Fruit fly (Drosophila melanogaster) whole organism, embryonic: ENCODE results near the gene dj-1beta.

Experiments used
- ATbp ChIP-seq: fragments of 200-800 bp; sonication (Bioruptor generic); optimal IDR thresholded peaks from 2 replicates; lab custom pipeline; 2017; ENCODE audit warnings: missing biosample characterization, mild to moderate bottlenecking, missing genetic modification characterization, missing genetic modification reagents
- BtbVII ChIP-seq: fragments of 200-800 bp; sonication (Bioruptor generic); optimal IDR thresholded peaks from 3 replicates; lab custom pipeline; 2017; ENCODE audit warnings: missing biosample characterization, mild to moderate bottlenecking, missing genetic modification characterization
- Bteb2 ChIP-seq: fragments of 200-800 bp; sonication (Bioruptor generic); optimal IDR thresholded peaks from 2 replicates; lab custom pipeline; 2016; ENCODE audit warnings: missing biosample characterization, missing genetic modification characterization
- CG1024 ChIP-seq: fragments of 200-800 bp; sonication (Bioruptor generic); IDR thresholded peaks from 2 replicates; pipeline ENCODE4 v1.3.6; 2022; ENCODE audit warnings: missing biosample characterization, missing genetic modification characterization
- CG12659 ChIP-seq: fragments of 200-800 bp; sonication (Bioruptor generic); optimal IDR thresholded peaks from 3 replicates; lab custom pipeline; 2017; ENCODE audit warnings: mild to moderate bottlenecking, missing biosample characterization, missing genetic modification reagents, missing genetic modification characterization
- CG14050 ChIP-seq: fragments of 200-800 bp; sonication (Bioruptor generic); IDR thresholded peaks from 3 replicates; pipeline ENCODE4 v1.3.6; 2022; ENCODE audit warnings: missing biosample characterization, missing genetic modification characterization
- CG14965 ChIP-seq: fragments of 200-800 bp; sonication (Bioruptor generic); optimal IDR thresholded peaks from 2 replicates; lab custom pipeline; 2016; ENCODE audit warnings: missing biosample characterization, missing genetic modification characterization, borderline replicate concordance
- CG1603 ChIP-seq: fragments of 200-800 bp; sonication (Bioruptor generic); optimal IDR thresholded peaks from 2 replicates; lab custom pipeline; 2019; ENCODE audit warnings: missing biosample characterization, mild to moderate bottlenecking, missing genetic modification characterization, moderate library complexity
- CG16863 ChIP-seq: fragments of 200-800 bp; sonication (Bioruptor generic); optimal IDR thresholded peaks from 3 replicates; lab custom pipeline; 2016; ENCODE audit warnings: missing biosample characterization, missing genetic modification characterization
- CG1792 ChIP-seq: fragments of 200-800 bp; sonication (Bioruptor generic); optimal IDR thresholded peaks from 2 replicates; lab custom pipeline; 2016; ENCODE audit warnings: missing biosample characterization, missing genetic modification characterization
- CG18262 ChIP-seq: fragments of 200-800 bp; optimal IDR thresholded peaks from 3 replicates; lab custom pipeline; 2019; ENCODE audit warnings: missing biosample characterization, mild to moderate bottlenecking, missing genetic modification characterization, moderate library complexity
- CG30403 ChIP-seq: fragments of 200-800 bp; sonication (Bioruptor generic); optimal IDR thresholded peaks from 3 replicates; lab custom pipeline; 2016; ENCODE audit warnings: missing biosample characterization, missing genetic modification characterization
- CG4730 ChIP-seq: fragments of 200-800 bp; sonication (Bioruptor generic); IDR thresholded peaks from 2 replicates; pipeline ENCODE4 v1.3.6; 2022; ENCODE audit warnings: missing biosample characterization, missing genetic modification characterization
- CG6175 ChIP-seq: fragments of 200-800 bp; sonication (Bioruptor generic); IDR thresholded peaks from 3 replicates; pipeline ENCODE4 v1.3.6; 2022; ENCODE audit warnings: missing biosample characterization, missing genetic modification characterization
- CG6683 ChIP-seq: fragments of 200-800 bp; sonication (Bioruptor generic); optimal IDR thresholded peaks from 2 replicates; lab custom pipeline; 2017; ENCODE audit warnings: missing biosample characterization, mild to moderate bottlenecking, missing genetic modification characterization, missing genetic modification reagents
- CG6689 ChIP-seq: fragments of 200-800 bp; sonication (Bioruptor generic); IDR thresholded peaks from 2 replicates; pipeline ENCODE4 v1.3.6; 2022; ENCODE audit warnings: missing biosample characterization, missing genetic modification characterization
- CG7271 ChIP-seq: fragments of 200-800 bp; sonication (Bioruptor generic); optimal IDR thresholded peaks from 2 replicates; lab custom pipeline; 2018; ENCODE audit warnings: missing biosample characterization, mild to moderate bottlenecking, missing genetic modification characterization, moderate library complexity
- CG9876 ChIP-seq: fragments of 200-800 bp; sonication (Bioruptor generic); optimal IDR thresholded peaks from 2 replicates; lab custom pipeline; 2016; ENCODE audit warnings: missing biosample characterization, missing genetic modification characterization
- CG9932 ChIP-seq: fragments of 200-800 bp; sonication (Bioruptor generic); IDR thresholded peaks from 2 replicates; pipeline ENCODE4 v1.3.6; 2022; ENCODE audit warnings: missing biosample characterization, missing genetic modification characterization
- E2f2 ChIP-seq: fragments of 200-800 bp; sonication (Bioruptor generic); IDR thresholded peaks from 2 replicates; pipeline ENCODE4 v1.3.6; 2022; ENCODE audit warnings: missing biosample characterization, missing genetic modification characterization
- Ets97D ChIP-seq: fragments of 200-800 bp; sonication (Bioruptor generic); optimal IDR thresholded peaks from 3 replicates; lab custom pipeline; 2016; ENCODE audit warnings: missing biosample characterization, missing genetic modification characterization
- Hand ChIP-seq: fragments of 200-800 bp; sonication (Bioruptor generic); optimal IDR thresholded peaks from 2 replicates; lab custom pipeline; 2017; ENCODE audit warnings: mild to moderate bottlenecking, missing biosample characterization, missing genetic modification reagents, missing genetic modification characterization
- HmgD ChIP-seq: fragments of 200-800 bp; sonication (Bioruptor generic); optimal IDR thresholded peaks from 3 replicates; lab custom pipeline; 2016; ENCODE audit warnings: missing biosample characterization, missing genetic modification characterization
- Hr3 ChIP-seq: fragments of 200-800 bp; sonication (Bioruptor generic); optimal IDR thresholded peaks from 3 replicates; lab custom pipeline; 2016; ENCODE audit warnings: missing biosample characterization, missing genetic modification characterization
- MTF-1 ChIP-seq: fragments of 200-800 bp; sonication (Bioruptor generic); optimal IDR thresholded peaks from 2 replicates; lab custom pipeline; 2018; ENCODE audit warnings: missing biosample characterization, mild to moderate bottlenecking, missing genetic modification characterization, borderline replicate concordance
- NC2β ChIP-seq: fragments of 200-800 bp; sonication (Bioruptor generic); optimal IDR thresholded peaks from 2 replicates; lab custom pipeline; 2016; ENCODE audit warnings: missing biosample characterization, missing genetic modification characterization
- NFAT ChIP-seq: fragments of 200-800 bp; sonication (Bioruptor generic); IDR thresholded peaks from 2 replicates; pipeline ENCODE4 v1.3.6; 2022; ENCODE audit warnings: missing biosample characterization, missing genetic modification characterization
- Rx ChIP-seq: fragments of 200-800 bp; sonication (Bioruptor generic); IDR thresholded peaks from 2 replicates; pipeline ENCODE4 v1.3.6; 2022; ENCODE audit warnings: missing biosample characterization, missing genetic modification characterization
- Taf1 ChIP-seq: fragments of 200-800 bp; sonication (Bioruptor generic); IDR thresholded peaks from 2 replicates; pipeline ENCODE4 v1.3.6; 2022; ENCODE audit warnings: missing biosample characterization, missing genetic modification characterization
- cas ChIP-seq: fragments of 200-800 bp; sonication (Bioruptor generic); IDR thresholded peaks from 2 replicates; pipeline ENCODE4 v1.3.6; 2022; ENCODE audit warnings: missing biosample characterization, missing genetic modification characterization
- ci ChIP-seq: fragments of 200-800 bp; sonication (Bioruptor generic); IDR thresholded peaks from 3 replicates; pipeline ENCODE4 v1.3.6; 2022; ENCODE audit warnings: missing biosample characterization, missing genetic modification characterization
- dmrt99B ChIP-seq: fragments of 200-800 bp; sonication (Bioruptor generic); optimal IDR thresholded peaks from 2 replicates; lab custom pipeline; 2018; ENCODE audit warnings: missing biosample characterization, mild to moderate bottlenecking, missing genetic modification characterization, moderate library complexity
- en ChIP-seq: fragments of 200-800 bp; sonication (Bioruptor generic); optimal IDR thresholded peaks from 2 replicates; lab custom pipeline; 2016; ENCODE audit warnings: missing biosample characterization, missing genetic modification characterization
- fru ChIP-seq: fragments of >200 bp; optimal IDR thresholded peaks from 2 replicates; lab custom pipeline; 2017
- gfzf ChIP-seq: fragments of 200-800 bp; sonication (Bioruptor generic); optimal IDR thresholded peaks from 2 replicates; lab custom pipeline; 2016; ENCODE audit warnings: missing biosample characterization, mild to moderate bottlenecking, missing genetic modification characterization, moderate library complexity
- inv ChIP-seq: fragments of 200-800 bp; sonication (Bioruptor generic); IDR thresholded peaks from 2 replicates; pipeline ENCODE4 v1.3.6; 2022; ENCODE audit warnings: missing biosample characterization, missing genetic modification characterization; ENCODE audit not compliant: partially characterized antibody
- jigr1 ChIP-seq: fragments of 200-800 bp; sonication (Bioruptor generic); IDR thresholded peaks from 3 replicates; pipeline ENCODE4 v1.3.6; 2022; ENCODE audit warnings: missing biosample characterization, missing genetic modification characterization
- knrl ChIP-seq: fragments of 200-800 bp; sonication (Bioruptor generic); IDR thresholded peaks from 3 replicates; pipeline ENCODE4 v1.3.6; 2022; ENCODE audit warnings: missing biosample characterization, missing genetic modification characterization; ENCODE audit not compliant: partially characterized antibody
- lilli ChIP-seq: fragments of 200-800 bp; sonication (Bioruptor generic); optimal IDR thresholded peaks from 3 replicates; lab custom pipeline; 2016; ENCODE audit warnings: missing biosample characterization, missing genetic modification characterization
- maf-S ChIP-seq: fragments of 200-800 bp; sonication (Bioruptor generic); optimal IDR thresholded peaks from 2 replicates; lab custom pipeline; 2016; ENCODE audit warnings: missing biosample characterization, missing genetic modification characterization
- mam ChIP-seq: fragments of 200-800 bp; sonication (Bioruptor generic); optimal IDR thresholded peaks from 3 replicates; lab custom pipeline; 2016; ENCODE audit warnings: missing biosample characterization, missing genetic modification characterization
- otp ChIP-seq: fragments of 200-800 bp; sonication (Bioruptor generic); IDR thresholded peaks from 3 replicates; pipeline ENCODE4, ENCODE4 v1.3.6; 2022; ENCODE audit warnings: missing biosample characterization, missing genetic modification characterization
- pb ChIP-seq: fragments of 200-800 bp; sonication (Bioruptor generic); optimal IDR thresholded peaks from 3 replicates; lab custom pipeline; 2016; ENCODE audit warnings: missing biosample characterization, missing genetic modification characterization
- phol ChIP-seq: fragments of 200-800 bp; sonication (Bioruptor generic); optimal IDR thresholded peaks from 3 replicates; lab custom pipeline; 2018; ENCODE audit warnings: missing biosample characterization, mild to moderate bottlenecking, missing genetic modification characterization, moderate library complexity
- pzg ChIP-seq: fragments of 200-800 bp; sonication (Bioruptor generic); optimal IDR thresholded peaks from 3 replicates; lab custom pipeline; 2018; ENCODE audit warnings: missing biosample characterization, mild to moderate bottlenecking, missing genetic modification characterization, moderate library complexity
- slp2 ChIP-seq: fragments of 200-800 bp; sonication (Bioruptor generic); optimal IDR thresholded peaks from 2 replicates; lab custom pipeline; 2016; ENCODE audit warnings: missing biosample characterization, missing genetic modification characterization
- sqz ChIP-seq: fragments of 200-800 bp; sonication (Bioruptor generic); optimal IDR thresholded peaks from 3 replicates; lab custom pipeline; 2018; ENCODE audit warnings: missing biosample characterization, mild to moderate bottlenecking, missing genetic modification characterization
- stc ChIP-seq: fragments of 200-800 bp; sonication (Bioruptor generic); IDR thresholded peaks from 2 replicates; pipeline ENCODE4 v1.3.6; 2022; ENCODE audit warnings: missing biosample characterization, missing genetic modification characterization
- tin ChIP-seq: fragments of 200-800 bp; sonication (Bioruptor generic); optimal IDR thresholded peaks from 3 replicates; lab custom pipeline; 2016; ENCODE audit warnings: missing biosample characterization, missing genetic modification characterization
- ttk ChIP-seq: fragments of 200-800 bp; sonication (Bioruptor generic); IDR thresholded peaks from 2 replicates; pipeline ENCODE4 v2.1.2; 2022; ENCODE audit warnings: missing biosample characterization, missing genetic modification characterization
- unpg ChIP-seq: fragments of 200-800 bp; sonication (Bioruptor generic); optimal IDR thresholded peaks from 3 replicates; lab custom pipeline; 2018; ENCODE audit warnings: missing biosample characterization, mild to moderate bottlenecking, missing genetic modification characterization, moderate library complexity
- wdn ChIP-seq: fragments of 200-800 bp; sonication (Bioruptor generic); IDR thresholded peaks from 2 replicates; pipeline ENCODE4 v1.3.6; 2022; ENCODE audit warnings: missing biosample characterization, missing genetic modification characterization

dj-1beta gene

DNA sequence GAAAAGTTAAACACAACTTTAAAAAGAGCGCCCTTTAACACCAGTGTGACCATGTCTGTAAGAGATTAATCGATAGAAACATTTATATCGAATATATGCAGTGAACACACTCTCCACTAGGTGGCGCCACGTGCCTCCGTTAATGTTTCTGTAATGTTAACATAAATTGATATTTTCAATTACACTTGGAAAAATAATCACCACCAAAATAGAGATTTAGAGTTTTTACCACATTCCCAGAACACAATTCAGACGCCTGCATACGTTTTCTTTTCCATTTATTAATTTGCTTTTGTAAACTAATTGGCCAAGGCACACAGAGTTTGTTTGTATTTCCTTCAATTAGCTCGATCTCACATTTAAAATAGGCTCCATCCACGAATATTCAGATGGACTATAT is 17.6 kb upstream of the dj-1beta start (continued):
- TF ChIP-seq CG4730 (GFP tag; lab: Robert Waterston, UW), result no peak
- TF ChIP-seq CG9876 (GFP tag; lab: Kevin White, UChicago), result no peak
- TF ChIP-seq jigr1, result no peak
- no peak for TF ChIP-seq pb (GFP tag; lab: Kevin White, UChicago)
- TF ChIP-seq stc, result peak; percentile 76
- peak; percentile 38; the same call in 1 of the 2 replicates for TF ChIP-seq inv (GFP tag; lab: Robert Waterston, UW)
- peak; percentile 71 for TF ChIP-seq CG9932
- TF ChIP-seq unpg, result peak; percentile 62
- TF ChIP-seq CG14965 (GFP tag; lab: Kevin White, UChicago), result no peak
- TF ChIP-seq lilli (GFP tag; lab: Kevin White, UChicago), result peak; percentile 12
- no peak for TF ChIP-seq fru (lab: Kevin White, UChicago)
- no peak for TF ChIP-seq HmgD (GFP tag; lab: Kevin White, UChicago)
- no peak; the same call in 2 of the 3 replicates for TF ChIP-seq CG14050 (GFP tag; lab: Robert Waterston, UW)
- peak; percentile 33 for TF ChIP-seq Ets97D
- TF ChIP-seq maf-S (GFP tag; lab: Kevin White, UChicago), result peak; percentile 25
- TF ChIP-seq CG1024 (GFP tag; lab: Robert Waterston, UW), result peak; percentile 33; the same call in 1 of the 2 replicates
- peak; percentile 2 for TF ChIP-seq Bteb2 (GFP tag; lab: Kevin White, UChicago)
- TF ChIP-seq knrl (GFP tag; lab: Robert Waterston, UW), result peak; percentile 70
- TF ChIP-seq CG18262, result peak; percentile 69
- TF ChIP-seq Hr3 (GFP tag; lab: Kevin White, UChicago), result no peak
- TF ChIP-seq E2f2, result peak; percentile 99
- TF ChIP-seq dmrt99B, result peak; percentile 61
- 0 out of 2 replicates have a peak, but pooled peaks have one; percentile 25 for TF ChIP-seq CG6689 (GFP tag; lab: Robert Waterston, UW)
- no peak for TF ChIP-seq CG6683 (GFP tag; lab: Kevin White, UChicago)
- TF ChIP-seq CG1603 (tag; lab: Kevin White, UChicago), result peak; percentile 30
- no peak for TF ChIP-seq Taf1 (GFP tag; lab: Robert Waterston, UW)
- TF ChIP-seq mam, result peak; percentile 43
- TF ChIP-seq CG16863, result no peak
- TF ChIP-seq CG30403 (GFP tag; lab: Kevin White, UChicago), result peak; percentile 37
- TF ChIP-seq slp2, result peak; percentile 7
- TF ChIP-seq NC2β (GFP tag; lab: Kevin White, UChicago), result peak; percentile 29
- no peak for TF ChIP-seq BtbVII (GFP tag; lab: Kevin White, UChicago)
- peak; percentile 76; the same call in 1 of the 2 replicates for TF ChIP-seq cas (GFP tag; lab: Robert Waterston, UW)
- TF ChIP-seq wdn (GFP tag; lab: Robert Waterston, UW), result peak; percentile 51; the same call in 1 of the 2 replicates
- TF ChIP-seq NFAT (GFP tag; lab: Robert Waterston, UW), result peak; percentile 74
- TF ChIP-seq pzg (GFP tag; lab: Kevin White, UChicago), result peak; percentile 26
- no peak for TF ChIP-seq sqz (GFP tag; lab: Kevin White, UChicago)
- TF ChIP-seq CG6175 (GFP tag; lab: Robert Waterston, UW), result peak; percentile 68; the same call in 1 of the 3 replicates
- TF ChIP-seq CG1792, result no peak
- TF ChIP-seq tin, result peak; percentile 1
- peak; percentile 28 for TF ChIP-seq phol (tag; lab: Kevin White, UChicago)
- peak; percentile 28 for TF ChIP-seq ATbp (GFP tag; lab: Kevin White, UChicago)
- peak; percentile 31; the same call in 1 of the 2 replicates for TF ChIP-seq Rx (GFP tag; lab: Robert Waterston, UW)
- TF ChIP-seq gfzf (GFP tag; lab: Kevin White, UChicago), result peak; percentile 60
- TF ChIP-seq CG7271 (tag; lab: Kevin White, UChicago), result no peak
- TF ChIP-seq CG12659 (GFP tag; lab: Kevin White, UChicago), result no peak
- no peak for TF ChIP-seq MTF-1
- TF ChIP-seq otp (GFP tag; lab: Robert Waterston, UW), result peak; percentile 86
- no peak for TF ChIP-seq en (GFP tag; lab: Kevin White, UChicago)
- TF ChIP-seq ttk (GFP tag; lab: Robert Waterston, UW), result peak; percentile 62
- peak; percentile 86 for TF ChIP-seq ci (GFP tag; lab: Robert Waterston, UW)
- no peak for TF ChIP-seq Hand
